Worm (Caenorhabditis elegans) whole organism, L1 larva: ENCODE measurements around the gene fbxa-25.
A peak's percentile ranks its signal among the peaks of the same experiment; 100 is the strongest.

Experiments used
- Y116A8C.19 ChIP-seq: sonication (generic microtip); optimal IDR thresholded peaks from 2 replicates; lab custom pipeline; 2016; ENCODE audit warnings: missing compliant biosample characterization, missing genetic modification characterization, borderline replicate concordance
- alr-1 ChIP-seq: fragments of 200-800 bp; sonication (Bioruptor generic); optimal IDR thresholded peaks from 2 replicates; lab custom pipeline; 2018; ENCODE audit warnings: borderline replicate concordance, mild to moderate bottlenecking, missing genetic modification characterization, missing compliant biosample characterization
- aly-2 ChIP-seq: fragments of 150-350 bp; optimal IDR thresholded peaks from 2 replicates; lab custom pipeline; 2014; ENCODE audit warnings: missing biosample characterization, missing genetic modification characterization
- ceh-63 ChIP-seq: fragments of 200-800 bp; sonication (Bioruptor generic); optimal IDR thresholded peaks from 2 replicates; lab custom pipeline; 2018; ENCODE audit warnings: mild to moderate bottlenecking, missing genetic modification characterization, missing compliant biosample characterization
- dsc-1 ChIP-seq: sonication (generic microtip); optimal IDR thresholded peaks from 2 replicates; lab custom pipeline; 2016; ENCODE audit warnings: mild to moderate bottlenecking, missing genetic modification characterization, missing compliant biosample characterization
- efl-1 ChIP-seq, 4 experiments: fragments of 150-350 bp; optimal IDR thresholded peaks in 3 of 4; peaks in 1 of 4; 1 replicate in 1 of 4; 2 replicates in 3 of 4; lab custom pipeline; 2014; ENCODE audit warnings: missing biosample characterization in 2 of 4, missing genetic modification characterization in 2 of 4, missing genetic modification reagents in 2 of 4
- elt-2 ChIP-seq: sonication (generic microtip); optimal IDR thresholded peaks from 2 replicates; lab custom pipeline; 2016; ENCODE audit warnings: missing genetic modification characterization, mild to moderate bottlenecking, inconsistent platforms, missing compliant biosample characterization, missing genetic modification reagents
- fkh-10 ChIP-seq: sonication (generic microtip); optimal IDR thresholded peaks from 2 replicates; lab custom pipeline; 2017; ENCODE audit warnings: missing biosample characterization, missing genetic modification reagents, missing genetic modification characterization
- hlh-17 ChIP-seq: fragments of 200-800 bp; sonication (Bioruptor generic); optimal IDR thresholded peaks from 2 replicates; lab custom pipeline; 2018; ENCODE audit warnings: missing genetic modification characterization, mild to moderate bottlenecking, missing compliant biosample characterization, moderate library complexity, borderline replicate concordance
- isw-1 ChIP-seq: fragments of 200-800 bp; sonication (Bioruptor generic); IDR thresholded peaks from 2 replicates; pipeline ENCODE4 v1.3.6; 2022; ENCODE audit warnings: missing genetic modification characterization, missing compliant biosample characterization
- nhr-11 ChIP-seq: fragments of 150-350 bp; optimal IDR thresholded peaks from 2 replicates; lab custom pipeline; 2014; ENCODE audit warnings: missing biosample characterization, missing genetic modification characterization
- nhr-19 ChIP-seq: fragments of 200-800 bp; sonication (Bioruptor generic); conservative IDR thresholded peaks from 2 replicates; pipeline ENCODE4 v1.3.6; 2022; ENCODE audit warnings: missing genetic modification characterization, missing compliant biosample characterization
- nhr-20 ChIP-seq: sonication (generic microtip); optimal IDR thresholded peaks from 2 replicates; lab custom pipeline; 2016; ENCODE audit warnings: mild to moderate bottlenecking, missing genetic modification characterization, missing compliant biosample characterization
- nhr-28 ChIP-seq: fragments of 150-350 bp; optimal IDR thresholded peaks from 2 replicates; lab custom pipeline; 2014; ENCODE audit warnings: missing biosample characterization, missing genetic modification characterization
- nhr-71 ChIP-seq: sonication (generic microtip); optimal IDR thresholded peaks from 2 replicates; lab custom pipeline; 2016; ENCODE audit warnings: mild to moderate bottlenecking, missing genetic modification characterization, moderate library complexity, missing compliant biosample characterization
- nhr-84 ChIP-seq: sonication (generic microtip); optimal IDR thresholded peaks from 2 replicates; lab custom pipeline; 2017; ENCODE audit warnings: missing biosample characterization, missing genetic modification characterization
- skn-1 ChIP-seq: fragments of 150-350 bp; optimal IDR thresholded peaks from 2 replicates; lab custom pipeline; 2014; ENCODE audit warnings: missing biosample characterization, missing genetic modification characterization
- sox-4 ChIP-seq: sonication (generic microtip); optimal IDR thresholded peaks from 2 replicates; lab custom pipeline; 2016; ENCODE audit warnings: missing genetic modification characterization, missing compliant biosample characterization
- unc-130 ChIP-seq: fragments of 150-350 bp; optimal IDR thresholded peaks from 2 replicates; lab custom pipeline; 2017; ENCODE audit warnings: missing biosample characterization, missing genetic modification characterization, inconsistent platforms
- unc-86 ChIP-seq: sonication (generic microtip); optimal IDR thresholded peaks from 2 replicates; lab custom pipeline; 2016; ENCODE audit warnings: missing genetic modification characterization, missing compliant biosample characterization
- ztf-4 ChIP-seq: fragments of 150-350 bp; optimal IDR thresholded peaks from 2 replicates; lab custom pipeline; 2014; ENCODE audit warnings: missing biosample characterization, missing genetic modification characterization

fbxa-25 gene

DNA sequence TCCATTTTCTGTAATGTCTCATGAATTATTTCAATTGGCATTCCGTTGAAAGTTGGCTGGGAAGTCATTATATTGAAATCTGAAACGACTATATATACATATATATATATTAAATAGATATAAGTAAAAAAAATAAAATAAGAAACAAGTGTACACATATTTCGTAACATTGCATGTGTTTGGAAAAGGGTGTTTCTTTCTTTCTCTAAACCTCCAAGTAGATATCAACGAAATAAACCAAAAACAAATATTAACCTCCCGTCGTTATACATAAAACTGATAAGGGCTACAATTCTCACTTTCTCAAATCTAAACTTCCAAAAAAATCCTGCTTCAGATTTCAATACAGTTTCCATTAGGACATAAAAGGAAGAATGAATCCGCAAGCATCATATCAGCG is 41.0 kb downstream of the fbxa-25 start, which contains the start of gene fbxa-79:
TSS of gene fbxa-79 (minus strand) at position 86 of the 400 bp plus-strand sequence.
- TF ChIP-seq nhr-19 (GFP tag; lab: Robert Waterston, UW) (0 out of 2 replicates have a peak, but pooled peaks have one; percentile 3), skn-1 (tag; lab: Kevin White, UChicago) (peak; percentile 59), nhr-11 (tag; lab: Kevin White, UChicago) (no peak), fkh-10 (GFP tag; lab: Kevin White, UChicago) (no peak), elt-2 (tag; lab: Kevin White, UChicago) (peak; percentile 55)

DNA sequence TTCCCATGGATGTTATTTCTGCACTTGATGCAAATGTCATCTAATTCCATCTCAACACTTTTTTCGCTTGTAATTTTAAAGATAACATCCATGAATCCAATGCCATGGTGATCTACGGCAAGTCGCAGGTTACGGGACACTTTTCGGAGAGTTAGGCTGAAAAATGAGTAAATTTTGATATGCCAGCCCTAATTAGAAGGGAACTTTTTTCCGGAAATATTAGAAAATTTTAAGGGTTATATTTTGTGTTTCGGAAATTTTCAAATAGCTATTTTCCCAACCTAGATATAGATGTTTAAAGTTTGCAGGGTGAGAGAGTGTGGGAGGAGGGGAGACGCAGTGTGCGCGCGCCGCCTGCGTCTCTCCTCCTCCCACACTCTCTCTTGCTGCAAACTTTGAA is 41.9 kb downstream of the fbxa-25 start:
- TF ChIP-seq nhr-71 (tag; lab: Kevin White, UChicago) (no peak), efl-1 (optimal IDR thresholded peaks at IDR 0.05; lab: Kevin White, UChicago) (no peak), efl-1 (GFP tag; optimal IDR thresholded peaks at IDR 0.05 in 1 of 2; lab: Kevin White, UChicago) (peak in 1 of 2 experiments; percentile 51)

DNA sequence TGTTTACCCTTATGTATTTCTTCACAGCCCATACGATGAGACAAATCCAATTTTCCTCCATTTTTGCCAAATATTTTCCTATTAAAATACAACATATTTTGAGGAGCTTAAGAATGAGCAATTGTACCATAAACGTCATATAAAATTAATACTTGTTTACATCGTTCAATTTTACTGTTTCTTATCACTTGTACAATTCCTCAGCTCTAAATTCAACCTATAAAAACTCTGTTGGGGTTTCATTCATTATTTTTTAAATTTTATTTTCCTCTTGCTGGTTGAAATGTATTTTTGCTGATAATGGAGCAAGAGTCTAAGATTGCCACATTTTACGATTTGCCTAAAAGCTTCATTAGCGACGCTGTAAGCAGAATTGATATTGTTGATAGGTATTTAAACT is 45.8 kb downstream of the fbxa-25 start, which contains the start of gene fbxa-75:
TSS of gene fbxa-75 (plus strand) at position 301 of the 400 bp plus-strand sequence.
- TF ChIP-seq dsc-1 (tag; lab: Kevin White, UChicago), result no peak
- no peak for TF ChIP-seq ceh-63 (GFP tag; lab: Kevin White, UChicago)
- no peak for TF ChIP-seq unc-86 (tag; lab: Kevin White, UChicago)
- no peak for TF ChIP-seq isw-1 (GFP tag; lab: Robert Waterston, UW)
- TF ChIP-seq hlh-17 (GFP tag; lab: Kevin White, UChicago), result no peak
- TF ChIP-seq sox-4 (tag; lab: Kevin White, UChicago), result no peak
- TF ChIP-seq nhr-84 (tag; lab: Kevin White, UChicago), result no peak
- no peak for TF ChIP-seq ztf-4 (tag; lab: Kevin White, UChicago)
- no peak for TF ChIP-seq efl-1 (optimal IDR thresholded peaks at IDR 0.05; lab: Kevin White, UChicago)
- TF ChIP-seq efl-1 (GFP tag; optimal IDR thresholded peaks at IDR 0.05 in 1 of 2; lab: Kevin White, UChicago), result no peak
- TF ChIP-seq aly-2 (tag; lab: Kevin White, UChicago), result no peak
- no peak for TF ChIP-seq nhr-20 (tag; lab: Kevin White, UChicago)
- no peak for TF ChIP-seq nhr-28
- TF ChIP-seq Y116A8C.19 (tag; lab: Kevin White, UChicago), result no peak
- TF ChIP-seq unc-130 (tag; lab: Kevin White, UChicago), result no peak
- TF ChIP-seq alr-1 (tag; lab: Kevin White, UChicago), result no peak
